Worm (Caenorhabditis elegans): Measurements from ENCODE around the gene ugt-9.
"Not testable (repeated sequence)": the region's sequence is repeated elsewhere in the genome, so short reads cannot be mapped to it uniquely, and the experiment has no call there.

- not testable (repeated sequence) for TF ChIP-seq him-1, dao-5, W03F9.2 (tag; optimal IDR thresholded peaks at IDR 0.05)
Measured at ce11 chrV:4900020-4900419, 4.2 kb downstream of the ugt-9 start, which contains the start of gene ugt-10.

All from whole organism, L4/young adult.